Fruit fly (Drosophila melanogaster): ENCODE data around the gene Pgant4.

The Pgant4 gene

dm6 chr2L:3478034-3478880 lies 5.9 kb downstream of the Pgant4 start, which contains the start of gene Thor (continued):
- TF ChIP-seq kay (GFP tag; optimal IDR thresholded peaks at IDR 0.05) = peak; percentile 24
- peak; percentile 78 for TF ChIP-seq CG6854 (GFP tag; optimal IDR thresholded peaks at IDR 0.05)
- peak; percentile 11 for TF ChIP-seq Sox102F (GFP tag; optimal IDR thresholded peaks at IDR 0.05)
- no peak for TF ChIP-seq Hmx (GFP tag; optimal IDR thresholded peaks at IDR 0.05)
- TF ChIP-seq twi (tag; optimal IDR thresholded peaks at IDR 0.05) = peak; percentile 0
- peak; percentile 69 for TF ChIP-seq dati (GFP tag; IDR thresholded peaks at IDR 0.05)
- peak; percentile 40 to 41 for TF ChIP-seq Hr51 (GFP tag; optimal IDR thresholded peaks at IDR 0.05)
- TF ChIP-seq CG4854 (GFP tag; optimal IDR thresholded peaks at IDR 0.05) = peak; percentile 60
- no peak for TF ChIP-seq CG32772 (GFP tag; IDR thresholded peaks at IDR 0.05)
- peak; percentile 80 for TF ChIP-seq CHES-1-like (GFP tag; optimal IDR thresholded peaks at IDR 0.05)
- peak; percentile 64 for TF ChIP-seq chn (GFP tag; optimal IDR thresholded peaks at IDR 0.05)
- peak; percentile 71 for TF ChIP-seq CG9932 (GFP tag; IDR thresholded peaks at IDR 0.05)
- TF ChIP-seq lmd (GFP tag; IDR thresholded peaks at IDR 0.05) = peak; percentile 33; the same call in 1 of the 2 replicates
- peak; percentile 52 for TF ChIP-seq Mes4 (GFP tag; optimal IDR thresholded peaks at IDR 0.05)
- TF ChIP-seq Oli (tag; optimal IDR thresholded peaks at IDR 0.05) = no peak
- TF ChIP-seq sc (optimal IDR thresholded peaks at IDR 0.05) = no peak
- peak; percentile 41 for TF ChIP-seq sc (GFP tag; optimal IDR thresholded peaks at IDR 0.05)
- peak; percentile 75 for TF ChIP-seq pb (GFP tag; optimal IDR thresholded peaks at IDR 0.05)
- TF ChIP-seq CG2678 (tag; optimal IDR thresholded peaks at IDR 0.05) = peak; percentile 61
- TF ChIP-seq Jarid2 (GFP tag; optimal IDR thresholded peaks at IDR 0.05) = peak; percentile 97
- TF ChIP-seq CG1647 (GFP tag; optimal IDR thresholded peaks at IDR 0.05) = peak; percentile 69
- peak; percentile 16 for TF ChIP-seq Chrac-16 (GFP tag; optimal IDR thresholded peaks at IDR 0.05)
- TF ChIP-seq Deaf1 (tag; optimal IDR thresholded peaks at IDR 0.05) = peak; percentile 89
- peak; percentile 85 for TF ChIP-seq CG18599 (GFP tag; optimal IDR thresholded peaks at IDR 0.05)
- peak; percentile 84 for TF ChIP-seq Dbx (GFP tag; IDR thresholded peaks at IDR 0.05)
- TF ChIP-seq CG2120 (GFP tag; optimal IDR thresholded peaks at IDR 0.05) = peak; percentile 63
- peak; percentile 50 for TF ChIP-seq Atf3 (GFP tag; optimal IDR thresholded peaks at IDR 0.05)
- peak; percentile 66 for TF ChIP-seq CG6254 (GFP tag; optimal IDR thresholded peaks at IDR 0.05)
- peak; percentile 50 for TF ChIP-seq Atf-2 (GFP tag; optimal IDR thresholded peaks at IDR 0.05)
- TF ChIP-seq CG7839 (tag; optimal IDR thresholded peaks at IDR 0.05) = peak; percentile 61
- peak; percentile 53 for TF ChIP-seq slp2 (GFP tag; optimal IDR thresholded peaks at IDR 0.05)
- TF ChIP-seq CG9817 (tag; optimal IDR thresholded peaks at IDR 0.05) = peak; percentile 26
- peak; percentile 97 for TF ChIP-seq HLHmδ (GFP tag; optimal IDR thresholded peaks at IDR 0.05)
- TF ChIP-seq tx (GFP tag; optimal IDR thresholded peaks at IDR 0.05) = peak; percentile 2
- TF ChIP-seq gsb-n (tag; optimal IDR thresholded peaks at IDR 0.05) = peak; percentile 31
- peak; percentile 57 for TF ChIP-seq D (optimal IDR thresholded peaks at IDR 0.05)
- TF ChIP-seq D (GFP tag; optimal IDR thresholded peaks at IDR 0.05) = peak; percentile 3
- no peak for TF ChIP-seq Gug (GFP tag; IDR thresholded peaks at IDR 0.05)
- peak; percentile 66 for TF ChIP-seq CG32767 (GFP tag; IDR thresholded peaks at IDR 0.05)
- TF ChIP-seq jumu (GFP tag; optimal IDR thresholded peaks at IDR 0.05) = peak; percentile 62
- peak; percentile 17 for TF ChIP-seq gem (tag; optimal IDR thresholded peaks at IDR 0.05)
- peak; percentile 71 for TF ChIP-seq CG31441 (GFP tag; IDR thresholded peaks at IDR 0.05)
- TF ChIP-seq prd (optimal IDR thresholded peaks at IDR 0.05) = no peak
- peak; percentile 34; the same call in 2 of the 3 replicates for TF ChIP-seq prd (GFP tag; IDR thresholded peaks at IDR 0.05)
- peak; percentile 40; the same call in 1 of the 2 replicates for TF ChIP-seq CG14441 (GFP tag; IDR thresholded peaks at IDR 0.05)
- TF ChIP-seq CG7357 (GFP tag; IDR thresholded peaks at IDR 0.05) = no peak
- peak; percentile 63 for TF ChIP-seq nerfin-1 (tag; optimal IDR thresholded peaks at IDR 0.05)
- peak; percentile 61 for TF ChIP-seq CG15514 (GFP tag; optimal IDR thresholded peaks at IDR 0.05)
- TF ChIP-seq ase (GFP tag; IDR thresholded peaks at IDR 0.05) = peak; percentile 67; the same call in 2 of the 3 replicates
- TF ChIP-seq Sox100B (GFP tag; optimal IDR thresholded peaks at IDR 0.05) = no peak
